Worm (Caenorhabditis elegans) whole organism, mixed stage, embryonic: ENCODE data around the gene srh-216.

Source experiments
- blmp-1 ChIP-seq: fragments of 150-350 bp; optimal IDR thresholded peaks from 2 replicates; lab custom pipeline; 2014; ENCODE audit warnings: missing biosample characterization, missing genetic modification characterization
- ceh-39 ChIP-seq: fragments of 150-350 bp; optimal IDR thresholded peaks from 2 replicates; lab custom pipeline; 2014; ENCODE audit warnings: missing biosample characterization, missing genetic modification characterization
- ceh-43 ChIP-seq: fragments of 200-800 bp; sonication (Bioruptor generic); optimal IDR thresholded peaks from 2 replicates; lab custom pipeline; 2018; ENCODE audit warnings: mild to moderate bottlenecking, missing genetic modification characterization, moderate library complexity, missing compliant biosample characterization
- ceh-83 ChIP-seq: fragments of 200-800 bp; sonication (Bioruptor generic); optimal IDR thresholded peaks from 2 replicates; lab custom pipeline; 2018; ENCODE audit warnings: mild to moderate bottlenecking, missing genetic modification characterization, missing compliant biosample characterization
- drap-1 ChIP-seq: fragments of 200-800 bp; sonication (Bioruptor generic); optimal IDR thresholded peaks from 3 replicates; lab custom pipeline; 2018; ENCODE audit warnings: mild to moderate bottlenecking, missing genetic modification characterization, missing compliant biosample characterization
- elt-1 ChIP-seq: sonication (generic microtip); optimal IDR thresholded peaks from 2 replicates; lab custom pipeline; 2017; ENCODE audit warnings: missing genetic modification characterization, mild to moderate bottlenecking, missing compliant biosample characterization, antibody characterized with exemption, moderate library complexity, borderline replicate concordance; ENCODE audit not compliant: insufficient read depth
- elt-3 ChIP-seq: fragments of 150-350 bp; optimal IDR thresholded peaks from 2 replicates; lab custom pipeline; 2014; ENCODE audit warnings: missing biosample characterization, missing genetic modification characterization
- ham-2 ChIP-seq: fragments of 200-800 bp; sonication (Bioruptor generic); optimal IDR thresholded peaks from 2 replicates; lab custom pipeline; 2018; ENCODE audit warnings: mild to moderate bottlenecking, missing genetic modification characterization, missing compliant biosample characterization
- hlh-1 ChIP-seq: fragments of 150-350 bp; optimal IDR thresholded peaks from 2 replicates; lab custom pipeline; 2014; ENCODE audit warnings: missing biosample characterization, missing genetic modification reagents, missing genetic modification characterization
- lin-13 ChIP-seq: fragments of 150-350 bp; optimal IDR thresholded peaks from 2 replicates; lab custom pipeline; 2014; ENCODE audit warnings: missing biosample characterization, missing genetic modification characterization
- lin-32 ChIP-seq: fragments of 200-800 bp; sonication (Bioruptor generic); optimal IDR thresholded peaks from 2 replicates; lab custom pipeline; 2018; ENCODE audit warnings: mild to moderate bottlenecking, missing genetic modification characterization, missing compliant biosample characterization
- mab-5 ChIP-seq: fragments of 150-350 bp; optimal IDR thresholded peaks from 2 replicates; lab custom pipeline; 2014; ENCODE audit warnings: missing biosample characterization, missing genetic modification characterization
- mep-1 ChIP-seq: fragments of 150-350 bp; optimal IDR thresholded peaks from 2 replicates; lab custom pipeline; 2017; ENCODE audit warnings: missing biosample characterization, missing genetic modification reagents, missing genetic modification characterization, inconsistent platforms
- mls-2 ChIP-seq: sonication (generic microtip); optimal IDR thresholded peaks from 2 replicates; lab custom pipeline; 2016; ENCODE audit warnings: mild to moderate bottlenecking, missing genetic modification characterization, moderate library complexity, missing compliant biosample characterization
- nhr-12 ChIP-seq: fragments of 150-350 bp; optimal IDR thresholded peaks from 2 replicates; lab custom pipeline; 2014; ENCODE audit warnings: missing biosample characterization, missing genetic modification characterization
- nhr-2 ChIP-seq: fragments of 150-350 bp; optimal IDR thresholded peaks from 2 replicates; lab custom pipeline; 2014; ENCODE audit warnings: missing biosample characterization, missing genetic modification characterization
- nhr-237 ChIP-seq: fragments of 150-350 bp; optimal IDR thresholded peaks from 2 replicates; lab custom pipeline; 2014; ENCODE audit warnings: missing biosample characterization, missing genetic modification characterization
- nhr-76 ChIP-seq: sonication (generic microtip); optimal IDR thresholded peaks from 2 replicates; lab custom pipeline; 2017; ENCODE audit warnings: missing biosample characterization, missing genetic modification characterization
- pha-4 ChIP-seq: fragments of 150-350 bp; optimal IDR thresholded peaks from 2 replicates; lab custom pipeline; 2018; ENCODE audit warnings: missing biosample characterization, missing genetic modification reagents, missing genetic modification characterization
- sem-2 ChIP-seq: fragments of 200-800 bp; sonication (Bioruptor generic); optimal IDR thresholded peaks from 2 replicates; lab custom pipeline; 2018; ENCODE audit warnings: mild to moderate bottlenecking, missing genetic modification characterization, missing compliant biosample characterization
- sptf-1 ChIP-seq: sonication (generic microtip); optimal IDR thresholded peaks from 2 replicates; lab custom pipeline; 2017; ENCODE audit warnings: mild to moderate bottlenecking, missing genetic modification characterization, moderate library complexity, missing compliant biosample characterization
- tbx-8 ChIP-seq: fragments of 200-800 bp; sonication (Bioruptor generic); optimal IDR thresholded peaks from 2 replicates; lab custom pipeline; 2018; ENCODE audit warnings: mild to moderate bottlenecking, missing genetic modification characterization, moderate library complexity, missing compliant biosample characterization
- unc-120 ChIP-seq: sonication (generic microtip); optimal IDR thresholded peaks from 2 replicates; lab custom pipeline; 2017; ENCODE audit warnings: missing genetic modification characterization, missing compliant biosample characterization; ENCODE audit not compliant: poor library complexity, severe bottlenecking
- unc-39 ChIP-seq: fragments of 150-350 bp; optimal IDR thresholded peaks from 2 replicates; lab custom pipeline; 2014; ENCODE audit warnings: missing biosample characterization, missing genetic modification characterization
- unc-62 ChIP-seq: fragments of 150-350 bp; optimal IDR thresholded peaks from 2 replicates; lab custom pipeline; 2014; ENCODE audit warnings: missing biosample characterization, missing genetic modification reagents, missing genetic modification characterization
- zip-8 ChIP-seq: fragments of 150-350 bp; optimal IDR thresholded peaks from 2 replicates; lab custom pipeline; 2014; ENCODE audit warnings: missing biosample characterization, missing genetic modification characterization
- ztf-11 ChIP-seq: fragments of 150-350 bp; optimal IDR thresholded peaks from 2 replicates; lab custom pipeline; 2014; ENCODE audit warnings: missing biosample characterization, missing genetic modification characterization

Gene srh-216

ce11 chrV:16794079-16794478 lies 33.3 kb downstream of the srh-216 start:
- TF ChIP-seq unc-62 (no peak), blmp-1 (no peak), nhr-2 (tag; lab: Kevin White, UChicago) (no peak)

ce11 chrV:16793312-16793711 lies 34.1 kb downstream of the srh-216 start:
- TF ChIP-seq tbx-8 (GFP tag; lab: Kevin White, UChicago) (no peak), blmp-1 (no peak), nhr-76 (tag; lab: Kevin White, UChicago) (no peak), drap-1 (no peak), lin-13 (tag; lab: Kevin White, UChicago) (no peak), ztf-11 (no peak)

- TF ChIP-seq zip-8 (tag; lab: Kevin White, UChicago) = no peak
- no peak for TF ChIP-seq tbx-8 (GFP tag; lab: Kevin White, UChicago)
- TF ChIP-seq pha-4 (tag; lab: Kevin White, UChicago) = no peak
- no peak for TF ChIP-seq nhr-2 (tag; lab: Kevin White, UChicago)
- no peak for TF ChIP-seq sptf-1 (tag; lab: Kevin White, UChicago)
- no peak for TF ChIP-seq ceh-39 (tag; lab: Kevin White, UChicago)
- TF ChIP-seq ceh-83 (GFP tag; lab: Kevin White, UChicago) = no peak
- no peak for TF ChIP-seq mls-2 (tag; lab: Kevin White, UChicago)
These were observed 34.7 kb downstream of the srh-216 start for ce11 chrV:16792717-16793116.

- TF ChIP-seq tbx-8 (GFP tag; lab: Kevin White, UChicago) (no peak), mls-2 (tag; lab: Kevin White, UChicago) (no peak), unc-39 (tag; lab: Kevin White, UChicago) (no peak)
These were observed 38.4 kb downstream of the srh-216 start, which contains the start of gene immt-2 for ce11 chrV:16788967-16789366. immt-2 (plus strand) TSS chrV:16789267.

ce11 chrV:16786012-16786411 lies 41.4 kb downstream of the srh-216 start:
- TF ChIP-seq nhr-237 (tag; lab: Kevin White, UChicago) = no peak
- TF ChIP-seq sem-2 (GFP tag; lab: Kevin White, UChicago) = no peak
- no peak for TF ChIP-seq ceh-39 (tag; lab: Kevin White, UChicago)

ce11 chrV:16784806-16785205 lies 42.6 kb downstream of the srh-216 start:
- TF ChIP-seq nhr-237 (tag; lab: Kevin White, UChicago) (no peak), mep-1 (tag; lab: Kevin White, UChicago) (no peak), elt-3 (tag; lab: Kevin White, UChicago) (no peak), nhr-12 (tag; lab: Kevin White, UChicago) (no peak), hlh-1 (no peak), zip-8 (tag; lab: Kevin White, UChicago) (no peak), nhr-2 (tag; lab: Kevin White, UChicago) (no peak), lin-32 (GFP tag; lab: Kevin White, UChicago) (no peak)

ce11 chrV:16781974-16782373 lies 45.4 kb downstream of the srh-216 start:
- TF ChIP-seq elt-1 (tag; lab: Kevin White, UChicago) = no peak
- TF ChIP-seq lin-13 (tag; lab: Kevin White, UChicago) = no peak
- no peak for TF ChIP-seq ham-2
- no peak for TF ChIP-seq hlh-1
- TF ChIP-seq mep-1 (tag; lab: Kevin White, UChicago) = no peak
- TF ChIP-seq ceh-43 = no peak
- TF ChIP-seq mls-2 (tag; lab: Kevin White, UChicago) = no peak
- no peak for TF ChIP-seq unc-39 (tag; lab: Kevin White, UChicago)
- TF ChIP-seq sptf-1 (tag; lab: Kevin White, UChicago) = no peak
- TF ChIP-seq unc-62 = no peak
- TF ChIP-seq sem-2 (GFP tag; lab: Kevin White, UChicago) = no peak
- TF ChIP-seq zip-8 (tag; lab: Kevin White, UChicago) = no peak
- TF ChIP-seq mab-5 (tag; lab: Kevin White, UChicago) = no peak
- TF ChIP-seq unc-120 (tag; lab: Kevin White, UChicago) = no peak
